Worm (Caenorhabditis elegans) whole organism, L1 larva: ENCODE data around the gene Y113G7A.22.

ENCODE experiments used
- C16A3.4 ChIP-seq: fragments of 150-350 bp; optimal IDR thresholded peaks from 2 replicates; lab custom pipeline; 2014; ENCODE audit warnings: missing biosample characterization, missing genetic modification characterization
- egl-27 ChIP-seq, 2 experiments: fragments of 150-350 bp in 1 of 2; sonication (generic microtip); optimal IDR thresholded peaks; 3 replicates each; lab custom pipeline; 2017 to 2018; ENCODE audit warnings: missing biosample characterization in 2 of 2, missing genetic modification characterization in 2 of 2, missing genetic modification reagents in 2 of 2
- grh-1 ChIP-seq: fragments of 200-800 bp; sonication (Bioruptor generic); IDR thresholded peaks from 2 replicates; pipeline ENCODE4 v1.3.6; 2022; ENCODE audit warnings: missing genetic modification reagents, missing genetic modification characterization, missing compliant biosample characterization
- jun-1 ChIP-seq: fragments of 150-350 bp; optimal IDR thresholded peaks from 2 replicates; lab custom pipeline; 2014; ENCODE audit warnings: missing biosample characterization, missing genetic modification reagents, missing genetic modification characterization
- mdl-1 ChIP-seq, 2 experiments: fragments of 150-350 bp; optimal IDR thresholded peaks; 2 replicates each; lab custom pipeline; 2014 to 2017; ENCODE audit warnings: missing biosample characterization in 2 of 2, missing genetic modification characterization in 2 of 2, inconsistent platforms in 1 of 2
- nhr-11 ChIP-seq: fragments of 150-350 bp; optimal IDR thresholded peaks from 2 replicates; lab custom pipeline; 2014; ENCODE audit warnings: missing biosample characterization, missing genetic modification characterization
- nhr-71 ChIP-seq: sonication (generic microtip); optimal IDR thresholded peaks from 2 replicates; lab custom pipeline; 2016; ENCODE audit warnings: mild to moderate bottlenecking, missing genetic modification characterization, moderate library complexity, missing compliant biosample characterization
- pqm-1 ChIP-seq: sonication (generic microtip); optimal IDR thresholded peaks from 3 replicates; lab custom pipeline; 2017; ENCODE audit warnings: missing biosample characterization, missing genetic modification characterization
- snpc-4 ChIP-seq: fragments of 150-350 bp; optimal IDR thresholded peaks from 2 replicates; lab custom pipeline; 2014; ENCODE audit warnings: missing biosample characterization, missing genetic modification characterization
- swsn-7 ChIP-seq: sonication (generic microtip); optimal IDR thresholded peaks from 2 replicates; lab custom pipeline; 2016; ENCODE audit warnings: missing genetic modification characterization, missing compliant biosample characterization
- vab-15 ChIP-seq: sonication (generic microtip); optimal IDR thresholded peaks from 2 replicates; lab custom pipeline; 2017; ENCODE audit warnings: missing genotype, mild to moderate bottlenecking, missing genetic modification characterization, missing compliant biosample characterization

- TF ChIP-seq snpc-4 (tag; lab: Kevin White, UChicago) (no peak), grh-1 (GFP tag; lab: Robert Waterston, UW) (no peak), pqm-1 (tag; lab: Kevin White, UChicago) (no peak), nhr-71 (no peak), jun-1 (tag; lab: Kevin White, UChicago) (no peak), mdl-1 (tag; optimal IDR thresholded peaks at IDR 0.05; lab: Kevin White, UChicago) (no peak), nhr-11 (no peak), C16A3.4 (tag; lab: Kevin White, UChicago) (no peak), egl-27 (tag; optimal IDR thresholded peaks at IDR 0.05; lab: Kevin White, UChicago) (no peak), vab-15 (tag; lab: Kevin White, UChicago) (no peak), swsn-7 (tag; lab: Kevin White, UChicago) (no peak)
Measured at ce11 chrV:20182311-20182710, 47.2 kb upstream of the Y113G7A.22 start.
